Worm (Caenorhabditis elegans) whole organism, midembryonic: Measurements from ENCODE around the gene M02D8.3.

Source experiments
- T22C8.4 ChIP-seq: fragments of 200-800 bp; sonication (Bioruptor generic); IDR thresholded peaks from 2 replicates; pipeline ENCODE4 v1.3.6; 2022; ENCODE audit warnings: missing genetic modification characterization, missing compliant biosample characterization
- cog-1 ChIP-seq: sonication (generic microtip); optimal IDR thresholded peaks from 2 replicates; lab custom pipeline; 2016; ENCODE audit warnings: missing genetic modification characterization, missing compliant biosample characterization
- flt-1 ChIP-seq: fragments of 200-800 bp; sonication (Bioruptor generic); IDR thresholded peaks from 2 replicates; pipeline ENCODE4 v1.3.6; 2022; ENCODE audit warnings: missing genetic modification characterization, missing compliant biosample characterization
- klf-2 ChIP-seq: fragments of 200-800 bp; sonication (Bioruptor generic); conservative IDR thresholded peaks from 2 replicates; pipeline ENCODE4 v1.3.6; 2022; ENCODE audit warnings: missing genetic modification reagents, missing genetic modification characterization, missing compliant biosample characterization
- med-1 ChIP-seq: sonication (generic microtip); optimal IDR thresholded peaks from 2 replicates; lab custom pipeline; 2017; ENCODE audit warnings: missing genetic modification characterization, mild to moderate bottlenecking, missing compliant biosample characterization, antibody characterized with exemption, missing genetic modification reagents; ENCODE audit not compliant: insufficient read depth
- ref-1 ChIP-seq: fragments of 200-800 bp; sonication (Bioruptor generic); conservative IDR thresholded peaks from 2 replicates; pipeline ENCODE4 v1.3.6; 2022; ENCODE audit warnings: missing genetic modification reagents, missing genetic modification characterization, missing compliant biosample characterization
- tab-1 ChIP-seq: fragments of 200-800 bp; sonication (Bioruptor generic); IDR thresholded peaks from 2 replicates; pipeline ENCODE4 v1.3.6; 2022; ENCODE audit warnings: missing genetic modification characterization, missing compliant biosample characterization
- ztf-23 ChIP-seq: fragments of 200-800 bp; sonication (Bioruptor generic); IDR thresholded peaks from 2 replicates; pipeline ENCODE4 v1.3.6; 2022; ENCODE audit warnings: missing genetic modification reagents, missing genetic modification characterization, missing compliant biosample characterization
- ztf-29 ChIP-seq: fragments of 200-800 bp; sonication (Bioruptor generic); IDR thresholded peaks from 2 replicates; pipeline ENCODE4 v1.3.6; 2022; ENCODE audit warnings: missing genetic modification reagents, missing genetic modification characterization, missing compliant biosample characterization

M02D8.3 gene

DNA sequence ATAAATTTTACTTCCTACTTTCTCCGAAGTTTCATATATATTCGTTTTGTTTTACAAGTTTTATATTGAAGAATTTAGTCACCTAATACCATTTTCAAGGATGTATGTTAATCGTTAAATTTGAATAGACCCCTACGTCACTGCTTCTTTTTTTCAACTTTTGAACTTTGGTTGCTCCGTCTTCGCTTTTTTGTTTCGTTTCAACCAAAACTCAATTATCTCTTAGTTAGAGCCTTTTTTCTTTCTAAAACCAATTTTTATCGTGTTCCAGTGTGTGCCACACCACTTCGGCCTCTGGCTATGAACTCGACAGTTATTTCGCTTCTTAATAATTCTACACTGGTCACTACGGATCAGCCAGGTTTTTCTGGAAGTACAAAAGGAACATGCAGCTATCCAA, 39.3 kb downstream of the M02D8.3 start, which contains the start of gene frpr-8:
Gene frpr-8, plus strand, starts transcription at position 301 of the 400 bp plus-strand sequence.
- TF ChIP-seq T22C8.4 (GFP tag; lab: Robert Waterston, UW), result no peak
- TF ChIP-seq klf-2 (GFP tag; lab: Robert Waterston, UW), result no peak
- TF ChIP-seq cog-1 (tag; lab: Kevin White, UChicago), result no peak
- TF ChIP-seq ref-1 (GFP tag; lab: Robert Waterston, UW), result no peak
- no peak for TF ChIP-seq tab-1
- no peak for TF ChIP-seq flt-1 (GFP tag; lab: Robert Waterston, UW)
- TF ChIP-seq ztf-29 (GFP tag; lab: Robert Waterston, UW), result no peak
- TF ChIP-seq med-1 (GFP tag; lab: Kevin White, UChicago), result no peak
- TF ChIP-seq ztf-23, result no peak
